Worm (Caenorhabditis elegans): ENCODE data around the gene srh-241.

ce11 chrV:2871754-2872504 lies 2.5 kb upstream of the srh-241 start:
- TF ChIP-seq B0310.2 (tag; optimal IDR thresholded peaks at IDR 0.05) (no peak), hmbx-1 (tag; optimal IDR thresholded peaks at IDR 0.05) (no peak)

Measured in whole organism, early embryonic.